Worm (Caenorhabditis elegans) whole organism, L1 larva: ENCODE data around the gene jip-1.

ENCODE experiments used
- C34B4.2 ChIP-seq: sonication (generic microtip); optimal IDR thresholded peaks from 2 replicates; lab custom pipeline; 2017; ENCODE audit warnings: mild to moderate bottlenecking, missing genetic modification characterization, missing compliant biosample characterization
- blmp-1 ChIP-seq: fragments of 150-350 bp; optimal IDR thresholded peaks from 2 replicates; lab custom pipeline; 2014; ENCODE audit warnings: missing biosample characterization, missing genetic modification characterization
- ceh-82 ChIP-seq, 3 experiments: fragments of 150-350 bp in 1 of 3; sonication (generic microtip) in 2 of 3; optimal IDR thresholded peaks; 2 replicates each; lab custom pipeline; 2014 to 2017; ENCODE audit warnings: missing biosample characterization in 3 of 3, missing genetic modification characterization in 3 of 3
- ceh-88 ChIP-seq: fragments of 200-800 bp; sonication (Bioruptor generic); IDR thresholded peaks from 2 replicates; pipeline ENCODE4 v1.3.6; 2022; ENCODE audit warnings: missing genetic modification characterization, missing compliant biosample characterization
- ces-1 ChIP-seq: fragments of 150-350 bp; optimal IDR thresholded peaks from 2 replicates; lab custom pipeline; 2014; ENCODE audit warnings: missing biosample characterization, missing genetic modification reagents, missing genetic modification characterization
- dpl-1 ChIP-seq, 3 experiments: fragments of 150-350 bp in 2 of 3; sonication (generic microtip) in 1 of 3; optimal IDR thresholded peaks; 2 replicates each; lab custom pipeline; 2014 to 2017; ENCODE audit warnings: missing biosample characterization in 3 of 3, missing genetic modification characterization in 3 of 3, missing genetic modification reagents in 3 of 3
- efl-1 ChIP-seq, 4 experiments: fragments of 150-350 bp; optimal IDR thresholded peaks in 3 of 4; peaks in 1 of 4; 1 replicate in 1 of 4; 2 replicates in 3 of 4; lab custom pipeline; 2014; ENCODE audit warnings: missing biosample characterization in 2 of 4, missing genetic modification characterization in 2 of 4, missing genetic modification reagents in 2 of 4
- egl-13 ChIP-seq: sonication (generic microtip); optimal IDR thresholded peaks from 2 replicates; lab custom pipeline; 2016; ENCODE audit warnings: missing genotype, missing genetic modification reagents, missing genetic modification characterization, missing compliant biosample characterization
- elt-2 ChIP-seq: sonication (generic microtip); optimal IDR thresholded peaks from 2 replicates; lab custom pipeline; 2016; ENCODE audit warnings: missing genetic modification characterization, mild to moderate bottlenecking, inconsistent platforms, missing compliant biosample characterization, missing genetic modification reagents
- elt-3 ChIP-seq, 6 experiments: fragments of 150-350 bp in 1 of 6; sonication (generic microtip); optimal IDR thresholded peaks; 2 replicates each; lab custom pipeline; 2017 to 2018; ENCODE audit warnings: missing biosample characterization in 6 of 6, missing genetic modification characterization in 6 of 6, inconsistent platforms in 1 of 6
- fkh-4 ChIP-seq: sonication (generic microtip); optimal IDR thresholded peaks from 2 replicates; lab custom pipeline; 2016; ENCODE audit warnings: missing compliant biosample characterization, missing genetic modification characterization, borderline replicate concordance
- fkh-8 ChIP-seq: sonication (generic microtip); optimal IDR thresholded peaks from 2 replicates; lab custom pipeline; 2016; ENCODE audit warnings: mild to moderate bottlenecking, missing genetic modification characterization, missing compliant biosample characterization
- hlh-4 ChIP-seq: sonication (generic microtip); optimal IDR thresholded peaks from 2 replicates; lab custom pipeline; 2016; ENCODE audit warnings: mild to moderate bottlenecking, missing genetic modification characterization, missing compliant biosample characterization
- jun-1 ChIP-seq: fragments of 150-350 bp; optimal IDR thresholded peaks from 2 replicates; lab custom pipeline; 2014; ENCODE audit warnings: missing biosample characterization, missing genetic modification reagents, missing genetic modification characterization
- lin-14 ChIP-seq: fragments of 200-800 bp; sonication (Bioruptor generic); optimal IDR thresholded peaks from 2 replicates; lab custom pipeline; 2018; ENCODE audit warnings: mild to moderate bottlenecking, missing genetic modification characterization, moderate library complexity, missing compliant biosample characterization
- lin-39 ChIP-seq: fragments of 150-350 bp; optimal IDR thresholded peaks from 2 replicates; lab custom pipeline; 2014; ENCODE audit warnings: missing biosample characterization, missing genetic modification reagents, missing genetic modification characterization
- lsy-2 ChIP-seq, 2 experiments: fragments of 150-350 bp; optimal IDR thresholded peaks; 2 replicates each; lab custom pipeline; 2014; ENCODE audit warnings: missing biosample characterization in 2 of 2, missing genetic modification characterization in 2 of 2
- mab-9 ChIP-seq: fragments of 200-800 bp; sonication (Bioruptor generic); IDR thresholded peaks from 2 replicates; pipeline ENCODE4 v1.3.6; 2022; ENCODE audit warnings: missing genetic modification reagents, missing genetic modification characterization, missing compliant biosample characterization
- nhr-20 ChIP-seq: sonication (generic microtip); optimal IDR thresholded peaks from 2 replicates; lab custom pipeline; 2016; ENCODE audit warnings: mild to moderate bottlenecking, missing genetic modification characterization, missing compliant biosample characterization
- nhr-28 ChIP-seq: fragments of 150-350 bp; optimal IDR thresholded peaks from 2 replicates; lab custom pipeline; 2014; ENCODE audit warnings: missing biosample characterization, missing genetic modification characterization
- nhr-71 ChIP-seq: sonication (generic microtip); optimal IDR thresholded peaks from 2 replicates; lab custom pipeline; 2016; ENCODE audit warnings: mild to moderate bottlenecking, missing genetic modification characterization, moderate library complexity, missing compliant biosample characterization
- swsn-7 ChIP-seq: sonication (generic microtip); optimal IDR thresholded peaks from 2 replicates; lab custom pipeline; 2016; ENCODE audit warnings: missing genetic modification characterization, missing compliant biosample characterization
- unc-62 ChIP-seq: fragments of 150-350 bp; optimal IDR thresholded peaks from 2 replicates; lab custom pipeline; 2014; ENCODE audit warnings: missing biosample characterization, missing genetic modification reagents, missing genetic modification characterization
- unc-86 ChIP-seq: sonication (generic microtip); optimal IDR thresholded peaks from 2 replicates; lab custom pipeline; 2016; ENCODE audit warnings: missing genetic modification characterization, missing compliant biosample characterization
- zag-1 ChIP-seq: fragments of 150-350 bp; optimal IDR thresholded peaks from 2 replicates; lab custom pipeline; 2014; ENCODE audit warnings: missing biosample characterization, missing genetic modification characterization
- zip-4 ChIP-seq: fragments of 200-800 bp; sonication (Bioruptor generic); optimal IDR thresholded peaks from 2 replicates; lab custom pipeline; 2018; ENCODE audit warnings: mild to moderate bottlenecking, missing genetic modification characterization, moderate library complexity, missing compliant biosample characterization

jip-1 gene

DNA sequence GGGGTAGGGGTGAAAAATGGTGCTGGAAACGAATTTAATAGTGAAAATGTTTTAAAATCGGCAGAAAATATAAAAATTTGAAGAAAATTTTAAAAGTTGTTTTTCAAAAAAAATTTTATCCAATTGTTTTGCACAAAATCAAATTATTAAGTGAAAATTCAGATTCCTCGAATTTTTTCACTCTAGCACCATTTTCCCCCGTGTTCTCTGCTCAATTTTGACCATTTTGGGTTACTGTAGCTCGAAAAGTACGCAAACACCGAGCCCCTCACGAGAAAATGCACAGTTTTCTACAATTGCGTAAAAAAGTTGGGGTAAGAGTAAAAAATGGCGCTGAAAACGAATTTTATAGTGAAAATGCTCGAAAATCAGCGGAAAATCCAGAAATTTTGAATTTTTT lies 3.1 kb downstream of the jip-1 start:
- TF ChIP-seq mab-9 (GFP tag; lab: Robert Waterston, UW) (no peak), hlh-4 (no peak), fkh-8 (tag; lab: Kevin White, UChicago) (no peak)

DNA sequence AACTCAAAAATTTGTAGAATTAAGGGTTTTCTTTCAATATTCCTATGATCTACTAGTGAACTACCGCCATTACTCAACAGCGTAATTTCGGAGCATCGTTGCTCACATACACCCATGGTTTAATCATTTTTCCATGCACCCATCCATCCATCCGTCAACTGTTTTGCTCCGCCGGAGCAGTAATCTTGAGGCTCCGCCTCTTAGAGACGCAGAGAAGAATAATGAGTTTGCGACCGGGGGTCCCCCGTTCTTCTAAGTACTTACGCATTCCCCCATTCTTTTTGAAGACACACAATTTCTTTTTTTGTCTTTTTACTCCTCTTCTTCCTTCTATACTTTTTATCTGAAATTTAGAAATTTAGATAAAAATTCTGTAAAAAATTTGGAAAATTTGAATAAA lies 11.4 kb downstream of the jip-1 start:
- TF ChIP-seq lin-14 (GFP tag; lab: Kevin White, UChicago) (peak; percentile 18), unc-86 (tag; lab: Kevin White, UChicago) (no peak)

DNA sequence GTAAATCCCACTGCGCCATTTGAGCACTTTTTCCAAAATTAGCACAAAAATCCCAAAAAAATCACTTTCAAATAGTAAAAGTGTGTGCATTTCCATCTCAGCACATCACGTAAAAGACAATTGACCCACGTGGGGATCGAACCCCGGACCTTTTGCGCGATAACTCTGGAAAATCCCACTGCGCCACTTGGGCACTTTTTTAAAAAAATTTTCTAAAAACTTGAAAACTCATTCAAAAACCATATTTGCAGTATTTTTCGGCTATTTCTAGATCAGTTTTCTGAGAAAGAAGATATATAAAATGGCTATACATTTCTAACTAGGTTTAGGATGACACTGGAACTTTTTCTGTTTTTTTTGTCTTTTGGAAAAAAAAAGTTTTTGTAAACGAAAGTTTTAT lies 13.3 kb downstream of the jip-1 start:
- TF ChIP-seq nhr-71 (no peak), elt-3 (tag; optimal IDR thresholded peaks at IDR 0.05; lab: Kevin White, UChicago) (no peak)

DNA sequence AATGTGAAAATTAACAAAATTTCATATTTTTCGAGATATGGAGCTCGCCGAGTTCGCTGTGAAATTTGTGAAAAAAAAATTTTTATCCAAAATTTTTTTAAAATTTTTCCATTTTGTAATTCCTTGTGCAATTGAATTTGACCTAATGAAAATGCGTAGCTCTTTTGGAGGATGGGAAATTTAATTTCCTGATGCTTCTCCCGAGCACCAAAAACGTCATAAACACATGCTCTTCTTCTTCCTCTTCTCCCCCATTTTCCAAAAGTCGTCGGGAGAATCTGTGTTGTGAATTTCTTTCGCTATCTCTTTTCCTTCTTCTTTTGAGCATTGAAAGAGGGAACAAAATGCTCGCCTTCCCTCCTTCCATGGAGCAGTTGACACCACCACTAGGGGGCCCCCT lies 14.6 kb downstream of the jip-1 start:
- TF ChIP-seq ces-1 (GFP tag; lab: Kevin White, UChicago): peak; percentile 90
- TF ChIP-seq jun-1: no peak
- no peak for TF ChIP-seq fkh-4 (tag; lab: Kevin White, UChicago)
- peak; percentile 13 for TF ChIP-seq swsn-7 (tag; lab: Kevin White, UChicago)
- no peak for TF ChIP-seq nhr-20 (tag; lab: Kevin White, UChicago)
- TF ChIP-seq ceh-82 (tag; optimal IDR thresholded peaks at IDR 0.05; lab: Kevin White, UChicago): peak in 1 of 3 experiments; percentile 17
- no peak for TF ChIP-seq efl-1 (optimal IDR thresholded peaks at IDR 0.05; lab: Kevin White, UChicago)
- TF ChIP-seq efl-1 (GFP tag; optimal IDR thresholded peaks at IDR 0.05 in 1 of 2; lab: Kevin White, UChicago): peak in 1 of 2 experiments; percentile 38
- no peak for TF ChIP-seq unc-62 (GFP tag; lab: Kevin White, UChicago)
- peak; percentile 49 for TF ChIP-seq nhr-71
- TF ChIP-seq lin-14 (GFP tag; lab: Kevin White, UChicago): peak; percentile 86

DNA sequence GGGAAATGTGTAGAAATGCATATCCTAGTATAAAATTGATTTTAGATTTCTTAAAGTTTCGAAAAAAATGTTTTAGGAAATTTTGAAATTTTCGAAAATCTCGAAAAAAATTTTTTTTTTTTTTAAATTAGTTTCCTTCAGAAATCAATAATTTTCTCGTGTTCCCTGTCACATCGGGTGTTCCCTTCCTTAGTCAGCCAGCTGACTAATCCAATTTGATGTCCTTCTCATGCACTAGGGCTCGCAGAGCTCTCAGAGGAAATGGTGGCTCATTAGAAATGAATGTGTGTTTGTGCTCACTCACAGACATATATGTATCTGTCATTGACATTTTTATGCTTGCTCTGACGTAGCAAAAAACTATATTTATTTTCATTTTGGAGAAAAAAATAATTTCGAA lies 17.0 kb downstream of the jip-1 start:
- TF ChIP-seq lin-39 (tag; lab: Kevin White, UChicago) (no peak), lin-14 (GFP tag; lab: Kevin White, UChicago) (peak; percentile 32), blmp-1 (tag; lab: Kevin White, UChicago) (no peak)

DNA sequence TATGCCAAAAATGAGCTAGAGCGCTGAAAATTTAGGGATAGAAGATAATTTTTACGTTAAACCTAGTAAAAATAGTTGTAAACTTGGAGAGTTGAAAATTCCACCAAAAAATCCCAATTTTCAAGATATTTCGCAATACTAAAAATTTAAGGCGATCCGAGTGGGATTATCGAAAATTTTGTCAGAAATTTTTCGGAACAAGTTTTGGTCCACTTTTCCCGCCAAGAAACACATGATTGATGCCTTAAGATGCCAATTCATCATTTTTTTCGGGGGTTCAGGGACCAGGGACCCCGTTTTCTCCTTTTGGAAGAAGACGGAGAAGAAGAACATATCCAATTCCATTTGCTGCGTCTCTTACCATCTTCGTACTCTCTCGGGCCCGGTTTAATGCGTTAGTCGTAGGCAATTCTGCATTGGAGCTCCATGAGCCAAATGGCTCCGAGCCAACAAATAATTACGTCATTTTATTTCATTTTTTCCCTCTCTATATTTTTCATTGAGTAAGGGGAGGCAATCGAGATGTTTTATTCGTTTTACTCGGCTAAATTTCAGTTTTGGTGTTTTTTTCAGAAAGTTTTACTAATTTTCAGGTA lies 17.8 kb downstream of the jip-1 start:
- TF ChIP-seq efl-1 (optimal IDR thresholded peaks at IDR 0.05; lab: Kevin White, UChicago): no peak
- peak in 1 of 2 experiments; percentile 2 for TF ChIP-seq efl-1 (GFP tag; optimal IDR thresholded peaks at IDR 0.05 in 1 of 2; lab: Kevin White, UChicago)
- peak; percentile 49 for TF ChIP-seq lin-14 (GFP tag; lab: Kevin White, UChicago)
- peak in 1 of 3 experiments; percentile 11 for TF ChIP-seq dpl-1 (GFP tag; optimal IDR thresholded peaks at IDR 0.05; lab: Kevin White, UChicago)
- TF ChIP-seq C34B4.2 (tag; lab: Kevin White, UChicago): no peak
- no peak for TF ChIP-seq nhr-28 (tag; lab: Kevin White, UChicago)
- peak in 1 of 2 experiments; percentile 6 for TF ChIP-seq lsy-2 (tag; optimal IDR thresholded peaks at IDR 0.05; lab: Kevin White, UChicago)
- TF ChIP-seq ceh-88: no peak
- peak; percentile 20 for TF ChIP-seq zag-1 (tag; lab: Kevin White, UChicago)
- TF ChIP-seq zip-4: peak; percentile 67

DNA sequence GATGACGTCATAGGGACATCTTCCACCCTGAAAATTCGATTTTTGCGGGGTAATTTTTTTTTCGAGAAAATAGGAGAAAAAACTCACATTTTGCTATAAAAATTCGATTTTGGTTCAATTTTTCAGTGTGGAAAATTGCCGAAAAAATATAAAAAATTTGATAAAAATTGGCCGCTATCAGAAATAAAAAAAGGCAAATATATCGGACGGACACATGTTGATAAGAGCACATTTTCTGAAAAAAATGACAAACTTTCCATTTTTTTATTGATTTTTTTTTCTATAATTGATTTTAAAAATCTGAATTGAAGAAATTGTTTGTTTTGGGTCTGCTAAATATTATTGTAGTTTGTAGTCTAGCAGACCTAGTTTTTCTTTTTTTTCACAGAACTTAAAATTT lies 28.7 kb downstream of the jip-1 start, which contains the start of gene C13A10.1:
Gene C13A10.1, minus strand, starts transcription at position 170 of the 400 bp plus-strand sequence.
- TF ChIP-seq egl-13 (tag; lab: Kevin White, UChicago) (no peak), elt-2 (tag; lab: Kevin White, UChicago) (peak; percentile 38)
